Worm (Caenorhabditis elegans) whole organism, late embryonic: ENCODE data around the gene C08G9.2.

Experiments used
- C08G9.2 ChIP-seq: sonication (generic microtip); optimal IDR thresholded peaks from 2 replicates; lab custom pipeline; 2016; ENCODE audit warnings: mild to moderate bottlenecking, missing genetic modification characterization, moderate library complexity, missing compliant biosample characterization
- C38D4.7 ChIP-seq: fragments of 200-800 bp; sonication (Bioruptor generic); optimal IDR thresholded peaks from 2 replicates; lab custom pipeline; 2018; ENCODE audit warnings: mild to moderate bottlenecking, missing genetic modification characterization, moderate library complexity, missing compliant biosample characterization
- F13H6.1 ChIP-seq: sonication (generic microtip); optimal IDR thresholded peaks from 2 replicates; lab custom pipeline; 2016; ENCODE audit warnings: missing genetic modification characterization, missing compliant biosample characterization
- K09A11.1 ChIP-seq: sonication (generic microtip); optimal IDR thresholded peaks from 2 replicates; lab custom pipeline; 2017; ENCODE audit warnings: antibody characterized with exemption, mild to moderate bottlenecking, missing genetic modification characterization, missing compliant biosample characterization; ENCODE audit not compliant: insufficient read depth
- T23F11.4 ChIP-seq: fragments of 200-800 bp; sonication (Bioruptor generic); optimal IDR thresholded peaks from 2 replicates; lab custom pipeline; 2018; ENCODE audit warnings: mild to moderate bottlenecking, missing genetic modification characterization, missing compliant biosample characterization
- Y22D7AL.16 ChIP-seq: sonication (generic microtip); optimal IDR thresholded peaks from 2 replicates; lab custom pipeline; 2016; ENCODE audit warnings: missing genetic modification characterization, missing compliant biosample characterization
- ama-1 ChIP-seq: fragments of 150-350 bp; optimal IDR thresholded peaks from 2 replicates; lab custom pipeline; 2014
- ceh-18 ChIP-seq: sonication (generic microtip); optimal IDR thresholded peaks from 2 replicates; lab custom pipeline; 2016; ENCODE audit warnings: missing genetic modification characterization, missing compliant biosample characterization
- ceh-19 ChIP-seq: fragments of 200-800 bp; sonication (Bioruptor generic); optimal IDR thresholded peaks from 2 replicates; lab custom pipeline; 2018; ENCODE audit warnings: mild to moderate bottlenecking, missing genetic modification characterization, missing compliant biosample characterization
- ceh-2 ChIP-seq: sonication (generic microtip); optimal IDR thresholded peaks from 2 replicates; lab custom pipeline; 2016; ENCODE audit warnings: missing genotype, missing genetic modification characterization, missing compliant biosample characterization
- ceh-22 ChIP-seq: sonication (generic microtip); optimal IDR thresholded peaks from 2 replicates; lab custom pipeline; 2017; ENCODE audit warnings: missing biosample characterization, missing genetic modification characterization
- ceh-31 ChIP-seq: sonication (generic microtip); optimal IDR thresholded peaks from 2 replicates; lab custom pipeline; 2016; ENCODE audit warnings: missing genetic modification characterization, missing compliant biosample characterization
- ceh-34 ChIP-seq: sonication (generic microtip); optimal IDR thresholded peaks from 2 replicates; lab custom pipeline; 2016; ENCODE audit warnings: mild to moderate bottlenecking, missing genetic modification characterization, missing compliant biosample characterization
- ceh-45 ChIP-seq: fragments of 200-800 bp; sonication (Bioruptor generic); IDR thresholded peaks from 2 replicates; pipeline ENCODE4 v1.3.6; 2022; ENCODE audit warnings: missing genetic modification reagents, missing genetic modification characterization, missing compliant biosample characterization
- ceh-6 ChIP-seq: fragments of 200-800 bp; sonication (Bioruptor generic); optimal IDR thresholded peaks from 2 replicates; lab custom pipeline; 2018; ENCODE audit warnings: mild to moderate bottlenecking, missing genetic modification characterization, missing compliant biosample characterization
- che-1 ChIP-seq: sonication (generic microtip); optimal IDR thresholded peaks from 2 replicates; lab custom pipeline; 2016; ENCODE audit warnings: mild to moderate bottlenecking, missing genetic modification characterization, missing compliant biosample characterization
- elt-2 ChIP-seq: sonication (generic microtip); optimal IDR thresholded peaks from 2 replicates; lab custom pipeline; 2016; ENCODE audit warnings: missing genetic modification reagents, missing genetic modification characterization, missing compliant biosample characterization
- ets-4 ChIP-seq: sonication (generic microtip); optimal IDR thresholded peaks from 2 replicates; lab custom pipeline; 2016; ENCODE audit warnings: missing genetic modification characterization, missing compliant biosample characterization
- fax-1 ChIP-seq: sonication (generic microtip); optimal IDR thresholded peaks from 2 replicates; lab custom pipeline; 2016; ENCODE audit warnings: missing genotype, missing genetic modification characterization, missing compliant biosample characterization
- fkh-10 ChIP-seq: fragments of 150-350 bp; optimal IDR thresholded peaks from 2 replicates; lab custom pipeline; 2014; ENCODE audit warnings: missing biosample characterization, missing genetic modification reagents, missing genetic modification characterization
- hlh-13 ChIP-seq: fragments of 200-800 bp; sonication (Bioruptor generic); optimal IDR thresholded peaks from 2 replicates; lab custom pipeline; 2018; ENCODE audit warnings: mild to moderate bottlenecking, missing genetic modification characterization, missing compliant biosample characterization
- hlh-30 ChIP-seq: sonication (generic microtip); optimal IDR thresholded peaks from 2 replicates; lab custom pipeline; 2017; ENCODE audit warnings: antibody characterized with exemption, missing genetic modification characterization, missing compliant biosample characterization; ENCODE audit not compliant: insufficient read depth
- hlh-6 ChIP-seq: sonication (generic microtip); optimal IDR thresholded peaks from 2 replicates; lab custom pipeline; 2016; ENCODE audit warnings: missing genotype, missing genetic modification characterization, missing compliant biosample characterization
- lin-11 ChIP-seq: fragments of 200-800 bp; sonication (Bioruptor generic); optimal IDR thresholded peaks from 2 replicates; lab custom pipeline; 2018; ENCODE audit warnings: mild to moderate bottlenecking, missing genetic modification characterization, missing compliant biosample characterization
- madf-2 ChIP-seq: sonication (generic microtip); optimal IDR thresholded peaks from 2 replicates; lab custom pipeline; 2017; ENCODE audit warnings: missing genetic modification characterization, missing compliant biosample characterization
- mec-3 ChIP-seq: sonication (generic microtip); optimal IDR thresholded peaks from 2 replicates; lab custom pipeline; 2016; ENCODE audit warnings: borderline replicate concordance, missing genetic modification characterization, missing compliant biosample characterization
- pag-3 ChIP-seq: sonication (generic microtip); optimal IDR thresholded peaks from 2 replicates; lab custom pipeline; 2016; ENCODE audit warnings: missing compliant biosample characterization, missing genetic modification characterization, borderline replicate concordance
- pat-9 ChIP-seq: fragments of 200-800 bp; sonication (Bioruptor generic); optimal IDR thresholded peaks from 2 replicates; lab custom pipeline; 2018; ENCODE audit warnings: mild to moderate bottlenecking, missing genetic modification characterization, moderate library complexity, missing compliant biosample characterization
- pros-1 ChIP-seq: fragments of 150-350 bp; optimal IDR thresholded peaks from 2 replicates; lab custom pipeline; 2014; ENCODE audit warnings: missing biosample characterization, missing genetic modification reagents, missing genetic modification characterization
- ref-2 ChIP-seq: sonication (generic microtip); optimal IDR thresholded peaks from 2 replicates; lab custom pipeline; 2016; ENCODE audit warnings: missing genetic modification characterization, missing compliant biosample characterization
- rnt-1 ChIP-seq: sonication (generic microtip); optimal IDR thresholded peaks from 2 replicates; lab custom pipeline; 2016; ENCODE audit warnings: missing genetic modification characterization, missing compliant biosample characterization
- sdc-2 ChIP-seq: sonication (generic microtip); optimal IDR thresholded peaks from 2 replicates; lab custom pipeline; 2016; ENCODE audit warnings: missing genotype, missing genetic modification characterization, missing compliant biosample characterization
- sox-2 ChIP-seq: fragments of 200-800 bp; sonication (Bioruptor generic); IDR thresholded peaks from 2 replicates; pipeline ENCODE4 v1.3.6; 2022; ENCODE audit warnings: missing genetic modification reagents, missing genetic modification characterization, missing compliant biosample characterization
- tbx-7 ChIP-seq: sonication (generic microtip); optimal IDR thresholded peaks from 2 replicates; lab custom pipeline; 2016; ENCODE audit warnings: missing genotype, missing genetic modification characterization, missing compliant biosample characterization
- ttx-3 ChIP-seq: sonication (generic microtip); optimal IDR thresholded peaks from 2 replicates; lab custom pipeline; 2016; ENCODE audit warnings: missing genetic modification reagents, missing genetic modification characterization, missing compliant biosample characterization
- unc-3 ChIP-seq, 2 experiments: fragments of 200-800 bp in 1 of 2; sonication (Bioruptor generic) in 1 of 2; sonication (generic microtip) in 1 of 2; conservative IDR thresholded peaks in 1 of 2; optimal IDR thresholded peaks in 1 of 2; 2 replicates each; pipeline versions ENCODE4 v1.3.6 to Lab custom; 2016 to 2022; ENCODE audit warnings: missing compliant biosample characterization in 2 of 2, missing genetic modification characterization in 2 of 2, missing genetic modification reagents in 1 of 2
- unc-42 ChIP-seq: sonication (generic microtip); optimal IDR thresholded peaks from 2 replicates; lab custom pipeline; 2016; ENCODE audit warnings: missing genotype, missing genetic modification characterization, missing compliant biosample characterization
- unc-55 ChIP-seq: sonication (generic microtip); optimal IDR thresholded peaks from 2 replicates; lab custom pipeline; 2017; ENCODE audit warnings: missing biosample characterization, missing genetic modification reagents, missing genetic modification characterization
- zip-5 ChIP-seq: sonication (generic microtip); optimal IDR thresholded peaks from 2 replicates; lab custom pipeline; 2016; ENCODE audit warnings: missing genetic modification characterization, missing compliant biosample characterization
- ztf-16 ChIP-seq: sonication (generic microtip); optimal IDR thresholded peaks from 2 replicates; lab custom pipeline; 2017; ENCODE audit warnings: missing genetic modification characterization, missing compliant biosample characterization

The C08G9.2 gene

ce11 chrIV:7679120-7679519, 6.3 kb upstream of the C08G9.2 start:
- TF ChIP-seq elt-2 (tag; lab: Kevin White, UChicago) (peak; percentile 60), mec-3 (tag; lab: Kevin White, UChicago) (no peak), sox-2 (GFP tag; lab: Robert Waterston, UW) (no peak), sdc-2 (tag; lab: Kevin White, UChicago) (no peak), ets-4 (no peak), F13H6.1 (tag; lab: Kevin White, UChicago) (no peak), madf-2 (tag; lab: Kevin White, UChicago) (no peak)

- TF ChIP-seq pros-1 (tag; lab: Kevin White, UChicago) = no peak
- TF ChIP-seq elt-2 (tag; lab: Kevin White, UChicago) = no peak
- TF ChIP-seq ceh-6 (GFP tag; lab: Kevin White, UChicago) = no peak
- no peak for TF ChIP-seq che-1
- TF ChIP-seq K09A11.1 (tag; lab: Kevin White, UChicago) = no peak
These were observed 2.1 kb upstream of the C08G9.2 start, which contains the start of gene itr-1 for ce11 chrIV:7674874-7675273. itr-1 (plus strand) TSS chrIV:7675174.

ce11 chrIV:7663006-7663405, 9.8 kb downstream of the C08G9.2 start:
- TF ChIP-seq ceh-31 (tag; lab: Kevin White, UChicago) (peak; percentile 5), fkh-10 (GFP tag; lab: Kevin White, UChicago) (no peak), ceh-22 (no peak), unc-42 (tag; lab: Kevin White, UChicago) (peak; percentile 74), fax-1 (tag; lab: Kevin White, UChicago) (no peak), unc-3 (GFP tag; conservative IDR thresholded peaks at IDR 0.05; lab: Robert Waterston, UW) (peak; percentile 58; the same call in 1 of the 2 replicates), unc-3 (tag; optimal IDR thresholded peaks at IDR 0.05; lab: Kevin White, UChicago) (peak; percentile 93)

ce11 chrIV:7661569-7661968, 11.2 kb downstream of the C08G9.2 start:
- TF ChIP-seq Y22D7AL.16 = no peak
- TF ChIP-seq unc-3 (GFP tag; conservative IDR thresholded peaks at IDR 0.05; lab: Robert Waterston, UW) = no peak
- TF ChIP-seq unc-3 (tag; optimal IDR thresholded peaks at IDR 0.05; lab: Kevin White, UChicago) = no peak
- no peak for TF ChIP-seq tbx-7 (tag; lab: Kevin White, UChicago)
- TF ChIP-seq unc-42 (tag; lab: Kevin White, UChicago) = peak; percentile 27

ce11 chrIV:7659481-7659880, 13.3 kb downstream of the C08G9.2 start:
- no peak for TF ChIP-seq ceh-22
- peak; percentile 35 for TF ChIP-seq rnt-1
- TF ChIP-seq ttx-3 (tag; lab: Kevin White, UChicago) = no peak
- TF ChIP-seq ama-1 = no peak
- TF ChIP-seq sox-2 (GFP tag; lab: Robert Waterston, UW) = no peak

- TF ChIP-seq T23F11.4 (GFP tag; lab: Kevin White, UChicago) (no peak), C08G9.2 (tag; lab: Kevin White, UChicago) (peak; percentile 56), elt-2 (tag; lab: Kevin White, UChicago) (no peak), ceh-19 (GFP tag; lab: Kevin White, UChicago) (no peak), hlh-13 (no peak), ref-2 (tag; lab: Kevin White, UChicago) (no peak), ceh-18 (peak; percentile 19), zip-5 (tag; lab: Kevin White, UChicago) (no peak)
These were observed 14.2 kb downstream of the C08G9.2 start, which contains the start of gene C08G9.1 for ce11 chrIV:7658589-7658988. C08G9.1 (plus strand) TSS chrIV:7658763.

DNA sequence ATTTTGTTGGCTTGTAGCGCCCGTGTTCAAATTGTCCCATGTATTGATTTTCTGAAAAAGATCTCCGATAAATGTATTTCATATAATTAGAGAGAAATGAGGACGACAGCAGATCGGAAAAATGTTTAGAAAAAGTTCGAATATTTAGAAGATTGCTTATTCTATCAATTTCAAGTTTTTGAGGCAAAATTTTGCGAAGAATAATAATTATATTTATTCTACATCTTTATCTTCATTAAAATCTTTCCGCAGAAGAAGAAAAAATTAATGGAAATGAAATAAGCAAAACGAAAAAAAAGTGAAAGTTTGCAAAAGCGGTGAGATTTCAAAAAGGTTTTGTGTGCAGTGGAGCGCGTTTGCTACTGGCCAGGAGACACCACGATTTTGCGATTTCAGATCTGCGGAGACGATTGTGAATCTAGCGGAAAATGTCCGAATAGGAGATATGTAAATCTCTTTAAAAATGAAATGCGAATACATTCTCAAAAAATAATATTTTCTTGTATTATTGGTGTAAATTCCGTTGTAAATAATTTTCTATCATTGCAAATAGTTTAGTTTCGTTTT, 18.5 kb downstream of the C08G9.2 start, which contains the start of gene nrde-4:
Gene nrde-4 (minus strand): TSS at position 51 of the 567 bp plus-strand sequence.
- TF ChIP-seq hlh-30 (tag; lab: Kevin White, UChicago) (no peak), ceh-2 (peak; percentile 58), unc-55 (GFP tag; lab: Kevin White, UChicago) (no peak), ztf-16 (tag; lab: Kevin White, UChicago) (no peak), pat-9 (tag; lab: Kevin White, UChicago) (no peak), unc-3 (GFP tag; conservative IDR thresholded peaks at IDR 0.05; lab: Robert Waterston, UW) (no peak), unc-3 (tag; optimal IDR thresholded peaks at IDR 0.05; lab: Kevin White, UChicago) (no peak), ceh-45 (GFP tag; lab: Robert Waterston, UW) (no peak), ceh-34 (tag; lab: Kevin White, UChicago) (peak; percentile 54), pag-3 (peak; percentile 33), hlh-6 (tag; lab: Kevin White, UChicago) (no peak), C38D4.7 (GFP tag; lab: Kevin White, UChicago) (no peak), ceh-19 (GFP tag; lab: Kevin White, UChicago) (peak; percentile 27), lin-11 (tag; lab: Kevin White, UChicago) (no peak)
